Worm (Caenorhabditis elegans): ENCODE measurements around the gene asna-1.

asna-1 gene

DNA sequence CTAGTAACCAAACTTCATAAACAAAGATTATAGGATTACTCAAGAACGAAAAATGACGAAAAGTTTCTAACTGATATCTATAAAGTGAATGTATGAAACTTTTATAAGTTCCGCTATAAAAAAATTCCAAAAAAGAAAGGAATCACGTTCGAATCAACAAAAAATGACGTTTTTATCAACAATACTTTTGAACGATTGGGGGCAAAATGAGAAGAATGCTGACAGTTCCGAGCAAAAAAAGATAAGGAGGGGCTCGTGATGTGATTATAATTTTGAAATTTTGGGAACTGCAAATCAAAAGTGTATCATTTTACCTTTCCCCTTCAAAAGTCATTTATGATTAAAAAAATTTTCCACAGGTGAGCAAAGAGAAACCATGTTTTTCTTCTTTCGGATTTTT, 15.9 kb upstream of the asna-1 start (continued):
- no peak for TF ChIP-seq cey-2 (tag; optimal IDR thresholded peaks at IDR 0.05; ENCODE audit: borderline replicate concordance, insufficient read depth)

DNA sequence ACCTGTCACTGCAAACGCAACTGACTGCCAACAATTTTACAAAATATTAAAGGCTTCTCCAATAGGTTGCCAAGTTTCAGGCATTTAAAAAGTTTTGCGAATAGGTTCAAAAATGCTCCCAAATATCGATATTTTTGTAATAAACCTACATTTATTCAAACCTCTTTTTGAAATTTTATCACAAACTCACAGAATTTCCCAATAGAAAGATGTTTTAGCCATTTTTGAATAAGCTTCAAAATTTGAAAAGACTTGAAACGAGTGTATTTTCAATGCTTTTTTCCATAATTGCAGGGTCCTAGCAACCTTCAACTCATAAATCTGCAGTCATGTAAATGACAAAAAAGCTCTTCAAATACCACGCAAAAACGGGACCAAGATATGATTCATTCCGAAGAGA, 12.5 kb upstream of the asna-1 start:
- TF ChIP-seq aha-1 (tag) (peak; percentile 55), F10B5.3 (tag; optimal IDR thresholded peaks at IDR 0.05) (no peak), unc-130 (GFP tag; optimal IDR thresholded peaks at IDR 0.05) (no peak), gei-8 (GFP tag; optimal IDR thresholded peaks at IDR 0.05) (no peak), unc-62 (GFP tag; optimal IDR thresholded peaks at IDR 0.05 in 1 of 2) (peak in 1 of 2 experiments; percentile 74), unc-62 (tag; optimal IDR thresholded peaks at IDR 0.05) (no peak)

ce11 chrIII:8885150-8885549, 9.7 kb upstream of the asna-1 start, which contains the start of gene svop-1:
TSS of gene svop-1 (minus strand) at chrIII:8885488.
- TF ChIP-seq Y105C5A.15 (GFP tag; IDR thresholded peaks at IDR 0.05) (no peak), unc-62 (GFP tag; optimal IDR thresholded peaks at IDR 0.05 in 1 of 2) (peak in 1 of 2 experiments; percentile 7), unc-62 (tag; optimal IDR thresholded peaks at IDR 0.05) (no peak)

DNA sequence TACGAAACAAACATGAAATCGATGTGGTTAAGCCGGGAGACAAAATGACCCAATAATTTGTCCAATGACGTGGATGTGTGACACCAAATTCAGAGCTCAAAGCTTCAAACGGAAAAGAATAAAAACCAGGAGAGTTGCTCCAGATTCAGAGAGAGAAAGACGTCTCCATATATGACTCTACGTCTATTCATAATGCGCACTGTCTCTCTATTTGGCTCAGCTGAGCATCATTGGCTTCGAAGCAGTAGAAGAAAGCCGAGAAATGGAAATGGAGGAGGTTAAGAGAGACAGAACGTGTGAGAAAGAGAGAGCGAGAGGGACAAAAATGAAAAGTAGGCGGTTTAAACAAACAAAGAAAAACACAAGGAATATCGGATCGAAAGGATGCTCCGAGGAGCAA, 8.6 kb upstream of the asna-1 start:
- TF ChIP-seq F37D6.2 (tag; optimal IDR thresholded peaks at IDR 0.05) (no peak), unc-62 (GFP tag; optimal IDR thresholded peaks at IDR 0.05 in 1 of 2) (peak in 1 of 2 experiments; percentile 55), unc-62 (tag; optimal IDR thresholded peaks at IDR 0.05) (no peak), F44E2.7 (GFP tag; IDR thresholded peaks at IDR 0.05) (no peak), D1046.2 (GFP tag; IDR thresholded peaks at IDR 0.05) (no peak), dve-1 (tag; optimal IDR thresholded peaks at IDR 0.05; ENCODE audit: insufficient read depth) (peak; percentile 16), daf-16 (GFP tag; optimal IDR thresholded peaks at IDR 0.05) (no peak), daf-16 (tag; optimal IDR thresholded peaks at IDR 0.05) (no peak), rbr-2 (tag; optimal IDR thresholded peaks at IDR 0.05) (peak; percentile 33), mep-1 (tag; optimal IDR thresholded peaks at IDR 0.05) (peak; percentile 20), hlh-30 (tag; optimal IDR thresholded peaks at IDR 0.05; ENCODE audit: insufficient read depth) (peak; percentile 40), ceh-62 (tag; optimal IDR thresholded peaks at IDR 0.05) (no peak), Y5F2A.4 (GFP tag; optimal IDR thresholded peaks at IDR 0.05) (no peak), ces-1 (GFP tag; optimal IDR thresholded peaks at IDR 0.05) (no peak), vab-7 (GFP tag; IDR thresholded peaks at IDR 0.05) (no peak), dmd-6 (GFP tag; IDR thresholded peaks at IDR 0.05) (no peak), sdz-12 (GFP tag; optimal IDR thresholded peaks at IDR 0.05) (no peak), egl-27 (tag; optimal IDR thresholded peaks at IDR 0.05) (no peak), hmg-1.1 (GFP tag; IDR thresholded peaks at IDR 0.05) (peak; percentile 24; the same call in 1 of the 2 replicates), ZK546.5 (tag; optimal IDR thresholded peaks at IDR 0.05) (no peak), lsy-2 (tag; optimal IDR thresholded peaks at IDR 0.05) (peak in 1 of 2 experiments; percentile 32), ceh-32 (tag; optimal IDR thresholded peaks at IDR 0.05; ENCODE audit: poor library complexity) (no peak), lin-39 (tag; optimal IDR thresholded peaks at IDR 0.05) (no peak)

ce11 chrIII:8887184-8887801, 7.6 kb upstream of the asna-1 start, which contains the start of gene famh-136:
TSS of gene famh-136 (plus strand) at chrIII:8887751.
- TF ChIP-seq mdt-29 (GFP tag; IDR thresholded peaks at IDR 0.05) (peak; percentile 60; the same call in 1 of the 2 replicates), mep-1 (tag; optimal IDR thresholded peaks at IDR 0.05) (peak; percentile 95), ceh-28 (tag; optimal IDR thresholded peaks at IDR 0.05) (no peak), vab-7 (GFP tag; IDR thresholded peaks at IDR 0.05) (no peak), nhr-77 (tag; optimal IDR thresholded peaks at IDR 0.05) (peak; percentile 90), lir-3 (tag; optimal IDR thresholded peaks at IDR 0.05) (no peak), Y105C5A.15 (GFP tag; IDR thresholded peaks at IDR 0.05) (no peak), T26A8.4 (GFP tag; IDR thresholded peaks at IDR 0.05) (peak; percentile 80), dve-1 (tag; optimal IDR thresholded peaks at IDR 0.05; ENCODE audit: insufficient read depth) (peak; percentile 98), saeg-2 (GFP tag; IDR thresholded peaks at IDR 0.05) (0 out of 2 replicates have a peak, but pooled peaks have one; percentile 56), nhr-48 (tag; optimal IDR thresholded peaks at IDR 0.05) (peak; percentile 79), mxl-3 (GFP tag; optimal IDR thresholded peaks at IDR 0.05) (peak; percentile 41), nhr-102 (tag; optimal IDR thresholded peaks at IDR 0.05) (peak; percentile 85), lin-29 (GFP tag; IDR thresholded peaks at IDR 0.05) (no peak), F10B5.3 (tag; optimal IDR thresholded peaks at IDR 0.05) (peak; percentile 74), ztf-7 (tag; optimal IDR thresholded peaks at IDR 0.05) (peak; percentile 64), fkh-10 (GFP tag; optimal IDR thresholded peaks at IDR 0.05) (peak; percentile 37), hmg-1.1 (GFP tag; IDR thresholded peaks at IDR 0.05) (peak; percentile 79), daf-8 (GFP tag; IDR thresholded peaks at IDR 0.05) (no peak), rbr-2 (tag; optimal IDR thresholded peaks at IDR 0.05) (peak; percentile 86), F49E8.2 (tag; optimal IDR thresholded peaks at IDR 0.05; ENCODE audit: borderline replicate concordance) (peak; percentile 11)

All from whole organism, L4 larva.